Worm (Caenorhabditis elegans) whole organism, late embryonic: ENCODE measurements around the gene F07F6.8.

Experiments
- Y22D7AL.16 ChIP-seq: sonication (generic microtip); optimal IDR thresholded peaks from 2 replicates; lab custom pipeline; 2016; ENCODE audit warnings: missing genetic modification characterization, missing compliant biosample characterization
- ahr-1 ChIP-seq: sonication (generic microtip); optimal IDR thresholded peaks from 2 replicates; lab custom pipeline; 2016; ENCODE audit warnings: missing genetic modification characterization, missing compliant biosample characterization
- ceh-14 ChIP-seq: sonication (generic microtip); optimal IDR thresholded peaks from 2 replicates; lab custom pipeline; 2016; ENCODE audit warnings: missing genotype, missing genetic modification characterization, missing compliant biosample characterization
- ceh-30 ChIP-seq: fragments of 150-350 bp; optimal IDR thresholded peaks from 2 replicates; lab custom pipeline; 2014; ENCODE audit warnings: missing biosample characterization, missing genetic modification characterization
- fkh-10 ChIP-seq: fragments of 150-350 bp; optimal IDR thresholded peaks from 2 replicates; lab custom pipeline; 2014; ENCODE audit warnings: missing biosample characterization, missing genetic modification reagents, missing genetic modification characterization
- nhr-11 ChIP-seq: fragments of 150-350 bp; optimal IDR thresholded peaks from 2 replicates; lab custom pipeline; 2014; ENCODE audit warnings: missing biosample characterization, missing genetic modification characterization
- odd-2 ChIP-seq: sonication (generic microtip); optimal IDR thresholded peaks from 2 replicates; lab custom pipeline; 2017; ENCODE audit warnings: antibody characterized with exemption, mild to moderate bottlenecking, missing genetic modification characterization, missing compliant biosample characterization
- sox-4 ChIP-seq: sonication (generic microtip); optimal IDR thresholded peaks from 2 replicates; lab custom pipeline; 2017; ENCODE audit warnings: mild to moderate bottlenecking, missing genetic modification characterization, inconsistent platforms, missing compliant biosample characterization
- tbx-2 ChIP-seq: sonication (generic microtip); optimal IDR thresholded peaks from 2 replicates; lab custom pipeline; 2016; ENCODE audit warnings: missing genetic modification characterization, missing compliant biosample characterization
- unc-3 ChIP-seq, 2 experiments: fragments of 200-800 bp in 1 of 2; sonication (Bioruptor generic) in 1 of 2; sonication (generic microtip) in 1 of 2; conservative IDR thresholded peaks in 1 of 2; optimal IDR thresholded peaks in 1 of 2; 2 replicates each; pipeline versions ENCODE4 v1.3.6 to Lab custom; 2016 to 2022; ENCODE audit warnings: missing compliant biosample characterization in 2 of 2, missing genetic modification characterization in 2 of 2, missing genetic modification reagents in 1 of 2
- unc-42 ChIP-seq: sonication (generic microtip); optimal IDR thresholded peaks from 2 replicates; lab custom pipeline; 2016; ENCODE audit warnings: missing genotype, missing genetic modification characterization, missing compliant biosample characterization
- unc-55 ChIP-seq: sonication (generic microtip); optimal IDR thresholded peaks from 2 replicates; lab custom pipeline; 2017; ENCODE audit warnings: missing biosample characterization, missing genetic modification reagents, missing genetic modification characterization

- TF ChIP-seq nhr-11 (tag; lab: Kevin White, UChicago) (no peak), ahr-1 (tag; lab: Kevin White, UChicago) (no peak), unc-42 (tag; lab: Kevin White, UChicago) (no peak), odd-2 (no peak), fkh-10 (GFP tag; lab: Kevin White, UChicago) (no peak), ceh-30 (tag; lab: Kevin White, UChicago) (no peak), sox-4 (tag; lab: Kevin White, UChicago) (no peak), tbx-2 (no peak), unc-55 (no peak), ceh-14 (tag; lab: Kevin White, UChicago) (no peak), Y22D7AL.16 (tag; lab: Kevin White, UChicago) (no peak), unc-3 (GFP tag; conservative IDR thresholded peaks at IDR 0.05; lab: Robert Waterston, UW) (no peak), unc-3 (tag; optimal IDR thresholded peaks at IDR 0.05; lab: Kevin White, UChicago) (no peak)
Observed at ce11 chrII:5453547-5453946, 28.0 kb upstream of the F07F6.8 start, which contains the start of gene dhs-5.
